Fruit fly (Drosophila melanogaster) S2 (cell line): ENCODE data around the gene CG8219.

Source experiments
- CG8478 ChIP-seq: fragments of >200 bp; optimal IDR thresholded peaks from 2 replicates; lab custom pipeline; 2018
- CTCF ChIP-seq, 2 experiments: fragments of >200 bp; optimal IDR thresholded peaks; 2 replicates each; lab custom pipeline; 2018

DNA sequence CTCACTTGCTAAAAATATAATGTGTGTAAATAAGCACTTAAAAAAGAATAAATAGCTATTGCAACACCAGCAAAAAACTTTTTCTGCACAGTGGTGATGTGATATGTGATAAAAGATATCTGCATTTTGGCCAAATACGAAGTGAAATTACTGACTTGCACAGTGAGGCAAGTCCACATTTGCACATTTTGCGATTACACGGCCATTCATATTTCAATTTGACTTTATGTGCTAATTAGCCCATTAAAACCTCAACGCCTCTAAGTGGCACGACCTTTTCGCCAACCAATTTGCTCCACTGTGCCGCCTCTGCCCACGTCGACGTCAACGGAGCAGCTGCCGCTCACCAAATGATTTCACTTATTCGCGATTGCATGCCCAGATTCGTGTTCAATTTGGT, 19.9 kb downstream of the CG8219 start, which contains the start of gene CG33946:
- TF ChIP-seq CG8478 (lab: Kevin White, UChicago), result no peak
- no peak for TF ChIP-seq CTCF (optimal IDR thresholded peaks at IDR 0.05; lab: Kevin White, UChicago)
